Fruit fly (Drosophila melanogaster): Measurements from ENCODE around the gene spi.

The spi gene

DNA sequence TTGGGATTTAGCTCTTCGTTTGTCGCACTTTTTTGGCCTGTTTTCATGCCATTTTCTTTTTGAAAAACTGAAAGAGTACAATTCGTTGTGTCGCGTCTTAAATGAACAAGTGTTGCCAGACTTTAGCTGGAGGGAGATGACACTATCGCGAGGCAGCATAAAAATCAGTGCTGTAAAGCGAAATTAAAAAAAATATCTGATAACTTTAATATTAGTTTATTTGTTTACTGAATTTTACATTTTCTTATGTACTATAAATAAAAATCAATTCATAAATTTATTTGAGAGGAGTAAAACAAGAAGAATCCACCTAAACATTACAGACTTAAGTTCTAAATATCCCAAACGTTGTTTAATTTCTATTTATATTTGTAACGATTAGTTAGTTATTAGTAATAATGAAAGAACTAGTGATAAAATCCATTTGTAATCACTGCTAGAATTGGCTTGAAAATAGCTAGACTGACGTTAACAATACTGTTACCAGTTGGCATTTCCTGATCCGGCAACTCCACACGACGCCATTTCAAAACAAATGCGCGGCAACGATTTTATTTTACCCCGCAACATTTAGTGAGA, at the start of gene spi, which contains the start of gene msb1l:
Gene spi (minus strand): TSS at position 129 of the 579 bp plus-strand sequence.
Gene msb1l (plus strand): TSS at position 515 of the 579 bp plus-strand sequence.
- TF ChIP-seq CG17385 (GFP tag; optimal IDR thresholded peaks at IDR 0.05) (peak; percentile 29), Sox102F (GFP tag; optimal IDR thresholded peaks at IDR 0.05) (peak; percentile 50), ERR (GFP tag; optimal IDR thresholded peaks at IDR 0.05) (no peak), CG12659 (GFP tag; optimal IDR thresholded peaks at IDR 0.05) (peak; percentile 74), knrl (GFP tag; IDR thresholded peaks at IDR 0.05; ENCODE audit: partially characterized antibody) (peak; percentile 70), stwl (tag; optimal IDR thresholded peaks at IDR 0.05) (peak; percentile 72), tna (GFP tag; IDR thresholded peaks at IDR 0.05; ENCODE audit: partially characterized antibody) (no peak), CG7556 (GFP tag; optimal IDR thresholded peaks at IDR 0.05) (peak; percentile 65), lbe (GFP tag; optimal IDR thresholded peaks at IDR 0.05) (no peak), ems (GFP tag; optimal IDR thresholded peaks at IDR 0.05) (no peak), vnd (GFP tag; IDR thresholded peaks at IDR 0.05; ENCODE audit: partially characterized antibody) (peak; percentile 45; the same call in 1 of the 3 replicates), NFAT (GFP tag; IDR thresholded peaks at IDR 0.05) (peak; percentile 10; the same call in 1 of the 2 replicates), cato (GFP tag; optimal IDR thresholded peaks at IDR 0.05; ENCODE audit: borderline replicate concordance) (peak; percentile 21), pzg (GFP tag; optimal IDR thresholded peaks at IDR 0.05) (peak; percentile 49), Opbp (GFP tag; IDR thresholded peaks at IDR 0.05; ENCODE audit: partially characterized antibody) (peak; percentile 56; the same call in 2 of the 3 replicates), trem (tag; optimal IDR thresholded peaks at IDR 0.05) (peak; percentile 74), bsh (GFP tag; optimal IDR thresholded peaks at IDR 0.05) (peak in 1 of 2 experiments; percentile 15), CG3163 (GFP tag; optimal IDR thresholded peaks at IDR 0.05) (no peak), HLH4C (GFP tag; IDR thresholded peaks at IDR 0.05; ENCODE audit: partially characterized antibody) (peak; percentile 41; the same call in 1 of the 3 replicates), CG16815 (GFP tag; optimal IDR thresholded peaks at IDR 0.05) (peak; percentile 50), amos (GFP tag; IDR thresholded peaks at IDR 0.05; ENCODE audit: partially characterized antibody) (peak; percentile 67), chif (GFP tag; optimal IDR thresholded peaks at IDR 0.05) (peak in 1 of 2 experiments; percentile 17), CG9609 (GFP tag; optimal IDR thresholded peaks at IDR 0.05) (no peak), chn (GFP tag; optimal IDR thresholded peaks at IDR 0.05) (peak; percentile 50), klu (GFP tag; IDR thresholded peaks at IDR 0.05) (0 out of 2 replicates have a peak, but pooled peaks have one; percentile 35), dpn (GFP tag; optimal IDR thresholded peaks at IDR 0.05) (peak; percentile 24 to 63), Dref (GFP tag; IDR thresholded peaks at IDR 0.05) (peak; percentile 33; the same call in 1 of the 2 replicates), h (optimal IDR thresholded peaks at IDR 0.05) (no peak), ranshi (GFP tag; IDR thresholded peaks at IDR 0.05) (no peak), lmd (GFP tag; IDR thresholded peaks at IDR 0.05) (peak; percentile 41; the same call in 1 of the 2 replicates), sob (GFP tag; IDR thresholded peaks at IDR 0.05) (peak; percentile 69; the same call in 1 of the 2 replicates), Hr51 (GFP tag; optimal IDR thresholded peaks at IDR 0.05) (peak in 1 of 2 experiments; percentile 45), fd102C (GFP tag; optimal IDR thresholded peaks at IDR 0.05) (no peak), lab (GFP tag; optimal IDR thresholded peaks at IDR 0.05) (peak; percentile 55), gsb-n (tag; optimal IDR thresholded peaks at IDR 0.05) (peak; percentile 32), CG17829 (tag; optimal IDR thresholded peaks at IDR 0.05) (peak; percentile 64), zen (tag; optimal IDR thresholded peaks at IDR 0.05) (peak; percentile 47), CG31365 (tag; optimal IDR thresholded peaks at IDR 0.05) (no peak), CG8924 (tag; optimal IDR thresholded peaks at IDR 0.05) (peak; percentile 65), CG32772 (GFP tag; IDR thresholded peaks at IDR 0.05) (peak; percentile 52), zfh2 (GFP tag; optimal IDR thresholded peaks at IDR 0.05) (peak; percentile 59), Ssrp (tag; optimal IDR thresholded peaks at IDR 0.05) (peak; percentile 45), B-H2 (GFP tag; optimal IDR thresholded peaks at IDR 0.05) (peak; percentile 71), phol (tag; optimal IDR thresholded peaks at IDR 0.05) (peak; percentile 95), Sox100B (GFP tag; optimal IDR thresholded peaks at IDR 0.05) (no peak), insv (GFP tag; optimal IDR thresholded peaks at IDR 0.05) (peak in 1 of 2 experiments; percentile 29), CG31441 (GFP tag; IDR thresholded peaks at IDR 0.05) (peak; percentile 57; the same call in 1 of the 2 replicates)
